Fruit fly (Drosophila melanogaster) whole organism, adult: Measurements from ENCODE around the gene Sf3b5.
A peak's percentile ranks its signal among the peaks of the same experiment; 100 is the strongest.

Source experiments
- CG11617 ChIP-seq: fragments of 200-800 bp; sonication (Bioruptor generic); optimal IDR thresholded peaks from 2 replicates; lab custom pipeline; 2017; ENCODE audit warnings: mild to moderate bottlenecking, missing biosample characterization, missing genetic modification reagents, missing genetic modification characterization
- CG12768 ChIP-seq: fragments of 200-800 bp; sonication (Bioruptor generic); optimal IDR thresholded peaks from 2 replicates; lab custom pipeline; 2017; ENCODE audit warnings: missing biosample characterization, missing genetic modification characterization, mild to moderate bottlenecking, moderate library complexity, missing genetic modification reagents
- CG1620 ChIP-seq: fragments of 200-800 bp; sonication (Bioruptor generic); optimal IDR thresholded peaks from 2 replicates; lab custom pipeline; 2016; ENCODE audit warnings: missing biosample characterization, missing genetic modification characterization
- CG33017 ChIP-seq: fragments of 200-800 bp; sonication (Bioruptor generic); optimal IDR thresholded peaks from 2 replicates; lab custom pipeline; 2018; ENCODE audit warnings: missing biosample characterization, mild to moderate bottlenecking, missing genetic modification characterization, moderate library complexity
- CG7101 ChIP-seq: fragments of 200-800 bp; sonication (Bioruptor generic); optimal IDR thresholded peaks from 2 replicates; lab custom pipeline; 2018; ENCODE audit warnings: missing biosample characterization, mild to moderate bottlenecking, missing genetic modification characterization, moderate library complexity
- Clk ChIP-seq: fragments of 200-800 bp; sonication (Bioruptor generic); optimal IDR thresholded peaks from 2 replicates; lab custom pipeline; 2017; ENCODE audit warnings: missing biosample characterization, missing genetic modification characterization
- Hr96 ChIP-seq: fragments of 200-800 bp; sonication (Bioruptor generic); optimal IDR thresholded peaks from 2 replicates; lab custom pipeline; 2016; ENCODE audit warnings: missing biosample characterization, missing genetic modification characterization
- Mnt ChIP-seq: fragments of 200-800 bp; sonication (Bioruptor generic); optimal IDR thresholded peaks from 2 replicates; lab custom pipeline; 2016; ENCODE audit warnings: missing biosample characterization, mild to moderate bottlenecking, missing genetic modification characterization
- bab1 ChIP-seq: fragments of 200-800 bp; sonication (Bioruptor generic); optimal IDR thresholded peaks from 3 replicates; lab custom pipeline; 2019; ENCODE audit warnings: missing biosample characterization, mild to moderate bottlenecking, missing genetic modification characterization, moderate library complexity
- cic ChIP-seq: fragments of 200-800 bp; sonication (Bioruptor generic); optimal IDR thresholded peaks from 2 replicates; lab custom pipeline; 2017; ENCODE audit warnings: missing biosample characterization, mild to moderate bottlenecking, missing genetic modification characterization, moderate library complexity
- kay ChIP-seq: fragments of 200-800 bp; sonication (Bioruptor generic); peaks from one replicate; lab custom pipeline; 2016; ENCODE audit warnings: missing biosample characterization, missing genetic modification characterization, borderline replicate concordance
- ovo ChIP-seq: fragments of 200-800 bp; sonication (Bioruptor generic); optimal IDR thresholded peaks from 2 replicates; lab custom pipeline; 2016; ENCODE audit warnings: missing biosample characterization, missing genetic modification characterization
- pad ChIP-seq: fragments of 200-800 bp; sonication (Bioruptor generic); optimal IDR thresholded peaks from 3 replicates; lab custom pipeline; 2017; ENCODE audit warnings: missing biosample characterization, missing genetic modification characterization, mild to moderate bottlenecking, moderate library complexity, missing genetic modification reagents
- toe ChIP-seq: fragments of 200-800 bp; sonication (Bioruptor generic); optimal IDR thresholded peaks from 2 replicates; lab custom pipeline; 2016; ENCODE audit warnings: missing biosample characterization, missing genetic modification characterization

DNA sequence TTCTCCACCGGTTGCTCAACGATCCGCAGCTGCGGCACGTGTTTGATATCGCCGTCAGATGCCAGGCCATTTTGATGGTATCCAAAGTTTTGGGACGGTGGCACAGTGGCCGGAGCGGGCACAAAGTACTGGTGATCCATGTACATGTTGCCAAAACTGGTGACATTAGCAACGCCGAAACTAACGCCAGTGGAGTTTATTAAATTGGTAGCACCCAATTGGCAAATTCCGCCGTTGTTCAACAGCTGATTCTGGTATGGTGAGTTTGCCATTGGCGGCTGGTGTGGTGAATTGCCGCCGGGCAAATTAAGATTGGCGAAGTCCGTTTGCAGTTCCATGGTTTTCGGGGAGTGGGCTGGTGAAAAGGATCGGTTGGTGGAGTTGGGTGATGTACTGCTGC lies 31.8 kb upstream of the Sf3b5 start:
- TF ChIP-seq pad (GFP tag; lab: Kevin White, UChicago): no peak
- TF ChIP-seq Clk (GFP tag; lab: Kevin White, UChicago): no peak
- TF ChIP-seq CG7101: no peak
- TF ChIP-seq kay (GFP tag; lab: Kevin White, UChicago): no peak
- TF ChIP-seq CG1620: no peak
- TF ChIP-seq CG33017 (tag; lab: Kevin White, UChicago): no peak
- TF ChIP-seq ovo (GFP tag; lab: Kevin White, UChicago): no peak
- TF ChIP-seq bab1 (GFP tag; lab: Kevin White, UChicago): peak; percentile 1
- no peak for TF ChIP-seq toe (GFP tag; lab: Kevin White, UChicago)
- no peak for TF ChIP-seq Mnt
- TF ChIP-seq cic: no peak
- no peak for TF ChIP-seq CG12768 (GFP tag; lab: Kevin White, UChicago)
- TF ChIP-seq CG11617 (GFP tag; lab: Kevin White, UChicago): no peak
- no peak for TF ChIP-seq Hr96 (GFP tag; lab: Kevin White, UChicago)
